Fruit fly (Drosophila melanogaster) whole organism, pupa: ENCODE measurements around the gene Dif.

Experiments used
- CG10348 ChIP-seq: fragments of 200-800 bp; sonication (Bioruptor generic); IDR thresholded peaks from 2 replicates; pipeline ENCODE4 v1.3.6; 2022; ENCODE audit warnings: missing biosample characterization, missing genetic modification characterization
- EcR ChIP-seq: fragments of 200-800 bp; sonication (Bioruptor generic); optimal IDR thresholded peaks from 3 replicates; lab custom pipeline; 2019; ENCODE audit warnings: missing biosample characterization, missing genetic modification characterization, mild to moderate bottlenecking, moderate library complexity, missing genetic modification reagents
- Pif1B ChIP-seq: fragments of 200-800 bp; sonication (Bioruptor generic); optimal IDR thresholded peaks from 3 replicates; lab custom pipeline; 2016; ENCODE audit warnings: missing biosample characterization, missing genetic modification characterization
- Snoo ChIP-seq: fragments of 200-800 bp; sonication (Bioruptor generic); optimal IDR thresholded peaks from 3 replicates; lab custom pipeline; 2017; ENCODE audit warnings: missing biosample characterization, mild to moderate bottlenecking, missing genetic modification characterization, inconsistent platforms
- gl ChIP-seq: fragments of 200-800 bp; sonication (Bioruptor generic); optimal IDR thresholded peaks from 2 replicates; lab custom pipeline; 2018; ENCODE audit warnings: missing biosample characterization, mild to moderate bottlenecking, missing genetic modification characterization

dm6 chr2L:17422089-17422488 is 10.9 kb downstream of the Dif start:
- no peak for TF ChIP-seq gl (tag; lab: Kevin White, UChicago)
- no peak for TF ChIP-seq CG10348 (GFP tag; lab: Robert Waterston, UW)
- TF ChIP-seq Snoo (tag; lab: Kevin White, UChicago), result no peak
- TF ChIP-seq EcR (GFP tag; lab: Kevin White, UChicago), result no peak
- no peak for TF ChIP-seq Pif1B (GFP tag; lab: Kevin White, UChicago)
